Fruit fly (Drosophila melanogaster) whole organism, prepupa: ENCODE results near the gene RNaseX25.

Experiments
- CG11762 ChIP-seq: fragments of 200-800 bp; sonication (Bioruptor generic); optimal IDR thresholded peaks from 3 replicates; lab custom pipeline; 2016; ENCODE audit warnings: missing biosample characterization, missing genetic modification characterization; ENCODE audit not compliant: insufficient read depth
- CG11902 ChIP-seq: fragments of 200-800 bp; sonication (Bioruptor generic); optimal IDR thresholded peaks from 3 replicates; lab custom pipeline; 2016; ENCODE audit warnings: missing biosample characterization, missing genetic modification characterization
- CG1621 ChIP-seq: fragments of 200-800 bp; sonication (Bioruptor generic); optimal IDR thresholded peaks from 3 replicates; lab custom pipeline; 2018; ENCODE audit warnings: missing biosample characterization, mild to moderate bottlenecking, missing genetic modification characterization
- CG16779 ChIP-seq: fragments of 200-800 bp; sonication (Bioruptor generic); optimal IDR thresholded peaks from 3 replicates; lab custom pipeline; 2017; ENCODE audit warnings: missing biosample characterization, mild to moderate bottlenecking, missing genetic modification characterization
- CG3032 ChIP-seq: fragments of 200-800 bp; optimal IDR thresholded peaks from 2 replicates; lab custom pipeline; 2019; ENCODE audit warnings: missing biosample characterization, mild to moderate bottlenecking, missing genetic modification characterization, moderate library complexity
- CG31627 ChIP-seq: fragments of 200-800 bp; sonication (Bioruptor generic); optimal IDR thresholded peaks from 3 replicates; lab custom pipeline; 2016; ENCODE audit warnings: missing biosample characterization, missing genetic modification characterization
- CG3919 ChIP-seq: fragments of 200-800 bp; sonication (Bioruptor generic); optimal IDR thresholded peaks from 3 replicates; lab custom pipeline; 2016; ENCODE audit warnings: missing biosample characterization, missing genetic modification characterization
- CG6163 ChIP-seq: fragments of 200-800 bp; sonication (Bioruptor generic); IDR thresholded peaks from 3 replicates; pipeline ENCODE4 v1.3.6; 2022; ENCODE audit warnings: missing biosample characterization, missing genetic modification characterization
- CG6276 ChIP-seq: fragments of 200-800 bp; sonication (Bioruptor generic); optimal IDR thresholded peaks from 2 replicates; lab custom pipeline; 2017; ENCODE audit warnings: missing biosample characterization, mild to moderate bottlenecking, missing genetic modification characterization
- CG6854 ChIP-seq: fragments of 200-800 bp; sonication (Bioruptor generic); optimal IDR thresholded peaks from 2 replicates; lab custom pipeline; 2017; ENCODE audit warnings: missing biosample characterization, mild to moderate bottlenecking, missing genetic modification characterization
- CG7368 ChIP-seq: fragments of 200-800 bp; sonication (Bioruptor generic); optimal IDR thresholded peaks from 3 replicates; lab custom pipeline; 2016; ENCODE audit warnings: missing biosample characterization, missing genetic modification characterization
- CG8119 ChIP-seq: fragments of 200-800 bp; sonication (Bioruptor generic); IDR thresholded peaks from 3 replicates; pipeline ENCODE4 v1.3.6; 2022; ENCODE audit warnings: missing biosample characterization, missing genetic modification characterization
- Eip75B ChIP-seq: fragments of 200-800 bp; sonication (Bioruptor generic); optimal IDR thresholded peaks from 3 replicates; lab custom pipeline; 2016; ENCODE audit warnings: missing biosample characterization, missing genetic modification characterization
- Eip78C ChIP-seq: fragments of 200-800 bp; sonication (Bioruptor generic); peaks from one replicate; lab custom pipeline; 2016; ENCODE audit warnings: missing biosample characterization, missing genetic modification characterization
- Ets21C ChIP-seq: fragments of 200-800 bp; sonication (Bioruptor generic); optimal IDR thresholded peaks from 3 replicates; lab custom pipeline; 2016; ENCODE audit warnings: missing biosample characterization, missing genetic modification characterization
- Hr38 ChIP-seq: sonication (Bioruptor generic); optimal IDR thresholded peaks from 2 replicates; lab custom pipeline; 2016; ENCODE audit warnings: missing biosample characterization, missing genetic modification characterization
- achi ChIP-seq: fragments of 200-800 bp; sonication (Bioruptor generic); optimal IDR thresholded peaks from 3 replicates; lab custom pipeline; 2016; ENCODE audit warnings: missing biosample characterization, missing genetic modification characterization
- acj6 ChIP-seq: fragments of 200-800 bp; sonication (Bioruptor generic); optimal IDR thresholded peaks from 3 replicates; lab custom pipeline; 2016; ENCODE audit warnings: missing biosample characterization, missing genetic modification characterization
- cyc ChIP-seq: fragments of 200-800 bp; sonication (Bioruptor generic); optimal IDR thresholded peaks from 3 replicates; lab custom pipeline; 2016; ENCODE audit warnings: missing biosample characterization, missing genetic modification characterization
- fd59A ChIP-seq: fragments of 200-800 bp; sonication (Bioruptor generic); optimal IDR thresholded peaks from 2 replicates; lab custom pipeline; 2017; ENCODE audit warnings: missing biosample characterization, mild to moderate bottlenecking, missing genetic modification characterization, missing genetic modification reagents
- fkh ChIP-seq: fragments of 200-800 bp; sonication (Bioruptor generic); optimal IDR thresholded peaks from 3 replicates; lab custom pipeline; 2017; ENCODE audit warnings: missing biosample characterization, mild to moderate bottlenecking, missing genetic modification characterization, moderate library complexity
- lz ChIP-seq: fragments of 200-800 bp; sonication (Bioruptor generic); optimal IDR thresholded peaks from 3 replicates; lab custom pipeline; 2016; ENCODE audit warnings: missing biosample characterization, missing genetic modification characterization
- svp ChIP-seq: fragments of 200-800 bp; sonication (Bioruptor generic); peaks from one replicate; lab custom pipeline; 2016; ENCODE audit warnings: missing biosample characterization, missing genetic modification characterization
- vri ChIP-seq: fragments of 200-800 bp; sonication (Bioruptor generic); optimal IDR thresholded peaks from 3 replicates; lab custom pipeline; 2016; ENCODE audit warnings: missing biosample characterization, mild to moderate bottlenecking, missing genetic modification characterization

The RNaseX25 gene

DNA sequence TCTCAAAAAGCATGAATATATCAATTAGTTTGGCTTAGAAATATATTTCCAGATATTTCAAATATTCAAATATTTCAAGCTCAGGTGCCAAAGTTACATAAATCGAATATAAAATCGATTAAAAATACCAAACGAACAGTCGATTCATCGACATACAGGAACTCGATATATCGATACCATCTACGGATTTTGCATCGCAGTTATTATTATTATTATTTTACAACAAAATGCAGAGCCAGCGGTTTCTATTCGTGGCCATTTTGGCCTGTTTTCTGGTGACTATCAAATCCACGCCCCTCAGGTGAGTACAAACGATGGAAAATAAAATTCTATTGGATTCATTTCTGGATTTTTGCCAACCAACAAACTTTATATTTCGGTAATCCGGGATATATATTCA is at the start of gene RNaseX25:
Gene RNaseX25 (plus strand): TSS at position 147 of the 400 bp plus-strand sequence.
- TF ChIP-seq CG1621 (tag; lab: Kevin White, UChicago) (peak; percentile 38), fkh (no peak)

DNA sequence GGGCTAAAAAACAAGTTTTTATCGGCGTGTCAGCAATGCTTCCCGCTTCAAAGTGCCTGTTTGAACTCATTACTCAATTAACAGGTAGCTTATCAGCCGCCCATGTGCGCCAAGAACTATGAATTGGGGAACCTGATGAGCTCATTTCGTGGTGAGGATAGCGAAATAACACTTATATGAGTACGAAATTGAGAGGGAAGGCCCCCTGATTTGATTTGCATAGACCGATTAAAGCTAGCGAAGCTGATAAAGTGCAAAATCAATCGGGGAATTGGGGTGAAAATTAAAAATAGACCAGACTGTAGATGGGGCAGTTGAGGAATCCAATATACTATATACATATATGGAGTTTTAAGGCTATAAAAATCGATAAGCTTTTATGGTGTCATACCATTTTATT is 36.2 kb upstream of the RNaseX25 start:
- no peak for TF ChIP-seq CG8119
- TF ChIP-seq Eip75B (GFP tag; lab: Kevin White, UChicago): no peak
- TF ChIP-seq Hr38 (GFP tag; lab: Kevin White, UChicago): no peak

DNA sequence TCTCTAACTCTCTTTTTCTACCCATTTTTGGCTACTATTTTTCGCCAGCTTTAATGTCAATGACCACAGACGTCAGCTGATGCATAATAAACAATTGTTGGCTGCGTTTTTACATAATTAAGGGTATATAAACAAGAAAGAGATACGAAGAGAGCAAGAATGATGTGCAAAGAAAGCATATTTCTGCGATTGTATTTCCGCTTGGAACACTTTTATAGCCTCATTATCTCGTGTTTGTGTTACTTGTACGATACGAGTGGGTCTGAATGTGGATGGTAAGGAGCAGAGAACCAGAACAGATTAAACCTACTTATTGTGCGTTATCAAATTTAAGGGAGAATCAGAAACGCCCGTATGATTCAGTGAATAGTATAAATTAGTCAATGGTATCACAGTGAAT is 35.5 kb upstream of the RNaseX25 start:
- TF ChIP-seq vri (GFP tag; lab: Kevin White, UChicago) (peak; percentile 62), fd59A (no peak)

DNA sequence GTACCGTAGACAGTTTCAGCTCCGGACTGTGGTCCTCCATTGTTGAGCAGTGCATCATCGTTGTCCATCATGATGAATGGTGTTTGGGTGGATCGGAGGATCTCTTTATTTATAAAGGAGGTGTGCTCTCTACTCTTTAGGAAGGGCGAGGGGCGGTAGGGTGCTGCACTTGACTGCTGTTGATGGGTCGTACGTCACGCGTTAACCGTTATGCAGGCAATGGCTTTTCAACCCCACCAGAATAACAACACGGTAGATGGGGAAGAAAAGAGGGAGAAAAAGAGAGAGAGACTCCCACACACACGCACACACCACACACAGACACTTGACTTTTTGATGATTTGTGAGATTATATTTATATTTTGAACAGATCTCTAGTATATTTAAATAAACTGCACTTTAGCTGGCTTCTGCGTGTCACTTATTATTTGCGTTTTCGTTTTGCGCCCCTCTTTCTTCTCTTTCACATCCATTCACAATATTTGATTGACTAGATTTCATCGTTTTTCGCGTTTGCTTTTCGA is 34.9 kb upstream of the RNaseX25 start:
- peak; percentile 72 for TF ChIP-seq svp (GFP tag; lab: Kevin White, UChicago)
- TF ChIP-seq CG16779 (tag; lab: Kevin White, UChicago): no peak
- TF ChIP-seq CG6276 (GFP tag; lab: Kevin White, UChicago): no peak
- TF ChIP-seq, all 60 proteins: peak for 1

dm6 chr3L:7935933-7936494 is 34.4 kb upstream of the RNaseX25 start, which contains the start of the genes syd and Srp9:
TSS of gene syd (minus strand) at chr3L:7936120.
TSS of gene Srp9 (plus strand) at chr3L:7936373.
- TF ChIP-seq svp (GFP tag; lab: Kevin White, UChicago): peak; percentile 28
- no peak for TF ChIP-seq lz
- TF ChIP-seq fkh: peak; percentile 7
- peak; percentile 51 for TF ChIP-seq CG6854 (GFP tag; lab: Kevin White, UChicago)

DNA sequence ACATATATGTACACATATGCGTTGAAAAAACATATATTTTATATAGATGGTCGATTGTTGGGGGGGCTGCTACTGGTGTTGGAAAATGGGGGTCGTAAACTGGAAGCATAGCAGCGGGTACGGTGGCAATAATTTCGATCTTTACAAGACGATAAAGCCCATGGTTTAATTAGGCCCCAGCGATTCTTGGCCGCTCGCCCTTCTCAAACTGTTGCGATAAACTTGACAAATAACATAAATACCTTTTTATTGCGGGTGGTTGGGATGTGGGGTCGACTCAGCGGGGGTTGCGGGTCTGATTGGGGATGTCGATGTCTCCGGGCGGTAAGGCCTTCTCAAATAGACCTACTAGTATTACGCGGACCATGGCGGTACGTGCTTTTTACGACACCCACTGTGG is 31.8 kb upstream of the RNaseX25 start:
- peak; percentile 67 for TF ChIP-seq fkh
- TF ChIP-seq CG31627 (GFP tag; lab: Kevin White, UChicago): no peak
- no peak for TF ChIP-seq achi (GFP tag; lab: Kevin White, UChicago)
- TF ChIP-seq cyc (GFP tag; lab: Kevin White, UChicago): no peak
- no peak for TF ChIP-seq CG6163 (GFP tag; lab: Robert Waterston, UW)
- TF ChIP-seq, all 60 proteins: peak for 1

- TF ChIP-seq CG7368 (GFP tag; lab: Kevin White, UChicago): no peak
- peak; percentile 40 for TF ChIP-seq vri (GFP tag; lab: Kevin White, UChicago)
These were observed 29.7 kb upstream of the RNaseX25 start for dm6 chr3L:7940558-7941238.

DNA sequence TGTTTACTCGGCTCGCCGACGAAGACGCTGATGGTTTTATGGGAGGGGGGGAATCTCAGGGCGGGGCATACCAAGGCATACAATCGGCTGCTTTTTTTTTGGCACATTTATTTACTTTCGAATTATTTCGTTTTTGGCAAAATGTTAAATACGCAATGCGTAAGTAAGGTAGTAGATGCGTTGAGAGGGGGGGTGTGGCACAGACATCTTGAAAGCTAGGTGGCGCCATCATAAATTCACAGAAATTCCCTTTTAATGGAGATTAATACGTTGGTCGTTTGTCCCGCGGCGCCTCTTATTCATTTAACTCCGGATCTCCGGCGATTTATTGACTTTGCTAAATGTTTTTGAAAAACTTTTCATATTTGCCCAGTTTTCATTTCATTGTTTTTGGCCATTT is 28.9 kb upstream of the RNaseX25 start:
- TF ChIP-seq fkh (peak; percentile 66), Eip78C (no peak)

- no peak for TF ChIP-seq CG7368 (GFP tag; lab: Kevin White, UChicago)
- no peak for TF ChIP-seq CG11762
- no peak for TF ChIP-seq achi (GFP tag; lab: Kevin White, UChicago)
- no peak for TF ChIP-seq CG11902 (GFP tag; lab: Kevin White, UChicago)
- TF ChIP-seq vri (GFP tag; lab: Kevin White, UChicago): peak; percentile 71
- no peak for TF ChIP-seq cyc (GFP tag; lab: Kevin White, UChicago)
- TF ChIP-seq svp (GFP tag; lab: Kevin White, UChicago): peak; percentile 63
- no peak for TF ChIP-seq acj6 (GFP tag; lab: Kevin White, UChicago)
- no peak for TF ChIP-seq Ets21C
- no peak for TF ChIP-seq fd59A
- no peak for TF ChIP-seq CG3032 (tag; lab: Kevin White, UChicago)
- TF ChIP-seq CG3919: no peak
These were observed 27.9 kb upstream of the RNaseX25 start for dm6 chr3L:7942403-7942952.
